Worm (Caenorhabditis elegans) whole organism, mixed stage, embryonic: Measurements from ENCODE around the gene srd-46.

Experiments
- M03D4.4 ChIP-seq: sonication (generic microtip); optimal IDR thresholded peaks from 2 replicates; lab custom pipeline; 2017; ENCODE audit warnings: mild to moderate bottlenecking, missing genetic modification characterization, missing compliant biosample characterization
- bed-3 ChIP-seq: fragments of 200-800 bp; sonication (Bioruptor generic); optimal IDR thresholded peaks from 3 replicates; lab custom pipeline; 2018; ENCODE audit warnings: mild to moderate bottlenecking, missing genetic modification characterization, moderate library complexity, missing compliant biosample characterization
- blmp-1 ChIP-seq: fragments of 150-350 bp; optimal IDR thresholded peaks from 2 replicates; lab custom pipeline; 2014; ENCODE audit warnings: missing biosample characterization, missing genetic modification characterization
- ceh-39 ChIP-seq: fragments of 150-350 bp; optimal IDR thresholded peaks from 2 replicates; lab custom pipeline; 2014; ENCODE audit warnings: missing biosample characterization, missing genetic modification characterization
- ceh-43 ChIP-seq: fragments of 200-800 bp; sonication (Bioruptor generic); optimal IDR thresholded peaks from 2 replicates; lab custom pipeline; 2018; ENCODE audit warnings: mild to moderate bottlenecking, missing genetic modification characterization, moderate library complexity, missing compliant biosample characterization
- ceh-83 ChIP-seq: fragments of 200-800 bp; sonication (Bioruptor generic); optimal IDR thresholded peaks from 2 replicates; lab custom pipeline; 2018; ENCODE audit warnings: mild to moderate bottlenecking, missing genetic modification characterization, missing compliant biosample characterization
- ces-1 ChIP-seq: fragments of 150-350 bp; optimal IDR thresholded peaks from 2 replicates; lab custom pipeline; 2014; ENCODE audit warnings: missing biosample characterization, missing genetic modification reagents, missing genetic modification characterization
- cnd-1 ChIP-seq: fragments of 200-800 bp; sonication (Bioruptor generic); optimal IDR thresholded peaks from 2 replicates; lab custom pipeline; 2018; ENCODE audit warnings: mild to moderate bottlenecking, missing genetic modification characterization, missing compliant biosample characterization
- drap-1 ChIP-seq: fragments of 200-800 bp; sonication (Bioruptor generic); optimal IDR thresholded peaks from 3 replicates; lab custom pipeline; 2018; ENCODE audit warnings: mild to moderate bottlenecking, missing genetic modification characterization, missing compliant biosample characterization
- ham-2 ChIP-seq: fragments of 200-800 bp; sonication (Bioruptor generic); optimal IDR thresholded peaks from 2 replicates; lab custom pipeline; 2018; ENCODE audit warnings: mild to moderate bottlenecking, missing genetic modification characterization, missing compliant biosample characterization
- hlh-1 ChIP-seq: fragments of 150-350 bp; optimal IDR thresholded peaks from 2 replicates; lab custom pipeline; 2014; ENCODE audit warnings: missing biosample characterization, missing genetic modification reagents, missing genetic modification characterization
- lin-13 ChIP-seq: fragments of 150-350 bp; optimal IDR thresholded peaks from 2 replicates; lab custom pipeline; 2014; ENCODE audit warnings: missing biosample characterization, missing genetic modification characterization
- lin-32 ChIP-seq: fragments of 200-800 bp; sonication (Bioruptor generic); optimal IDR thresholded peaks from 2 replicates; lab custom pipeline; 2018; ENCODE audit warnings: mild to moderate bottlenecking, missing genetic modification characterization, missing compliant biosample characterization
- lsy-2 ChIP-seq: fragments of 150-350 bp; optimal IDR thresholded peaks from 2 replicates; lab custom pipeline; 2014; ENCODE audit warnings: missing biosample characterization, missing genetic modification characterization
- mab-5 ChIP-seq: fragments of 150-350 bp; optimal IDR thresholded peaks from 2 replicates; lab custom pipeline; 2014; ENCODE audit warnings: missing biosample characterization, missing genetic modification characterization
- mep-1 ChIP-seq: fragments of 150-350 bp; optimal IDR thresholded peaks from 2 replicates; lab custom pipeline; 2017; ENCODE audit warnings: missing biosample characterization, missing genetic modification reagents, missing genetic modification characterization, inconsistent platforms
- mls-2 ChIP-seq: sonication (generic microtip); optimal IDR thresholded peaks from 2 replicates; lab custom pipeline; 2016; ENCODE audit warnings: mild to moderate bottlenecking, missing genetic modification characterization, moderate library complexity, missing compliant biosample characterization
- nhr-12 ChIP-seq: fragments of 150-350 bp; optimal IDR thresholded peaks from 2 replicates; lab custom pipeline; 2014; ENCODE audit warnings: missing biosample characterization, missing genetic modification characterization
- nhr-2 ChIP-seq: fragments of 150-350 bp; optimal IDR thresholded peaks from 2 replicates; lab custom pipeline; 2014; ENCODE audit warnings: missing biosample characterization, missing genetic modification characterization
- nhr-237 ChIP-seq: fragments of 150-350 bp; optimal IDR thresholded peaks from 2 replicates; lab custom pipeline; 2014; ENCODE audit warnings: missing biosample characterization, missing genetic modification characterization
- nhr-28 ChIP-seq: fragments of 150-350 bp; optimal IDR thresholded peaks from 2 replicates; lab custom pipeline; 2014; ENCODE audit warnings: missing biosample characterization, missing genetic modification characterization
- nhr-76 ChIP-seq: sonication (generic microtip); optimal IDR thresholded peaks from 2 replicates; lab custom pipeline; 2017; ENCODE audit warnings: missing biosample characterization, missing genetic modification characterization
- pha-4 ChIP-seq: fragments of 150-350 bp; optimal IDR thresholded peaks from 2 replicates; lab custom pipeline; 2018; ENCODE audit warnings: missing biosample characterization, missing genetic modification reagents, missing genetic modification characterization
- sem-2 ChIP-seq: fragments of 200-800 bp; sonication (Bioruptor generic); optimal IDR thresholded peaks from 2 replicates; lab custom pipeline; 2018; ENCODE audit warnings: mild to moderate bottlenecking, missing genetic modification characterization, missing compliant biosample characterization
- snpc-4 ChIP-seq: fragments of 150-350 bp; optimal IDR thresholded peaks from 2 replicates; lab custom pipeline; 2014; ENCODE audit warnings: missing biosample characterization, missing genetic modification characterization
- sptf-1 ChIP-seq: sonication (generic microtip); optimal IDR thresholded peaks from 2 replicates; lab custom pipeline; 2017; ENCODE audit warnings: mild to moderate bottlenecking, missing genetic modification characterization, moderate library complexity, missing compliant biosample characterization
- tbx-8 ChIP-seq: fragments of 200-800 bp; sonication (Bioruptor generic); optimal IDR thresholded peaks from 2 replicates; lab custom pipeline; 2018; ENCODE audit warnings: mild to moderate bottlenecking, missing genetic modification characterization, moderate library complexity, missing compliant biosample characterization
- unc-120 ChIP-seq: sonication (generic microtip); optimal IDR thresholded peaks from 2 replicates; lab custom pipeline; 2017; ENCODE audit warnings: missing genetic modification characterization, missing compliant biosample characterization; ENCODE audit not compliant: poor library complexity, severe bottlenecking
- unc-39 ChIP-seq: fragments of 150-350 bp; optimal IDR thresholded peaks from 2 replicates; lab custom pipeline; 2014; ENCODE audit warnings: missing biosample characterization, missing genetic modification characterization
- zip-8 ChIP-seq: fragments of 150-350 bp; optimal IDR thresholded peaks from 2 replicates; lab custom pipeline; 2014; ENCODE audit warnings: missing biosample characterization, missing genetic modification characterization
- ztf-11 ChIP-seq: fragments of 150-350 bp; optimal IDR thresholded peaks from 2 replicates; lab custom pipeline; 2014; ENCODE audit warnings: missing biosample characterization, missing genetic modification characterization

Gene srd-46

ce11 chrX:12341338-12341737 lies 9.4 kb downstream of the srd-46 start, which contains the start of gene zig-2:
Gene zig-2 (minus strand): TSS chrX:12341438.
- TF ChIP-seq lin-13 (no peak), hlh-1 (tag; lab: Kevin White, UChicago) (no peak), tbx-8 (no peak), lin-32 (GFP tag; lab: Kevin White, UChicago) (no peak), M03D4.4 (no peak)

DNA sequence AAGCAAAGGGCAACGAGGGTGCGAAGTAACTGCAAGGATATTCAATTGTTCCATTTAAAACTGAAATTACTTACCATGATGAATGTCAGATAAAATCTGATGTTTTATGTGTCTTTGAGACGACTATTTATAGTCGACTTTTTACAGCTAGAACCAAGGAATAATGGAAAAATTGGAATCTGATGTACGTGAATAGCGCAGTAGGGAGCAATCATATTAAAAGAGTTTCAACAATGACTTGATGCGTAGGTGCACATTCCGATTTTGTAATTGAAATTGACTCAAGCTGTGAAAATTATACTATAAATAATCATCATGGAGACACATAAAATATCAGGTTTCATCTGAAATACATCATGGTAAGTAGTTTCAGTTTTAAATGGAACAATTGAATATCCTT lies 11.4 kb downstream of the srd-46 start, which contains the start of the genes nspc-9 and nspc-10:
Gene nspc-9 (minus strand): TSS at position 101 of the 400 bp plus-strand sequence.
Gene nspc-10 (plus strand): TSS at position 331 of the 400 bp plus-strand sequence.
- TF ChIP-seq lin-32 (GFP tag; lab: Kevin White, UChicago) (no peak), nhr-2 (tag; lab: Kevin White, UChicago) (no peak), M03D4.4 (no peak), bed-3 (GFP tag; lab: Kevin White, UChicago) (no peak), blmp-1 (tag; lab: Kevin White, UChicago) (no peak), tbx-8 (no peak), sptf-1 (tag; lab: Kevin White, UChicago) (no peak), ham-2 (no peak), ceh-83 (GFP tag; lab: Kevin White, UChicago) (no peak), ceh-43 (no peak), ztf-11 (no peak), hlh-1 (tag; lab: Kevin White, UChicago) (no peak)

- TF ChIP-seq ceh-43: no peak
- no peak for TF ChIP-seq ces-1
- no peak for TF ChIP-seq sptf-1 (tag; lab: Kevin White, UChicago)
- no peak for TF ChIP-seq nhr-237 (tag; lab: Kevin White, UChicago)
- TF ChIP-seq sem-2: no peak
- TF ChIP-seq nhr-2 (tag; lab: Kevin White, UChicago): no peak
- TF ChIP-seq ceh-83 (GFP tag; lab: Kevin White, UChicago): no peak
- no peak for TF ChIP-seq ceh-39 (tag; lab: Kevin White, UChicago)
- TF ChIP-seq nhr-28 (tag; lab: Kevin White, UChicago): no peak
- TF ChIP-seq bed-3 (GFP tag; lab: Kevin White, UChicago): no peak
- no peak for TF ChIP-seq nhr-12 (tag; lab: Kevin White, UChicago)
- TF ChIP-seq cnd-1 (tag; lab: Kevin White, UChicago): no peak
- no peak for TF ChIP-seq nhr-76 (tag; lab: Kevin White, UChicago)
- TF ChIP-seq lsy-2 (tag; lab: Kevin White, UChicago): no peak
- no peak for TF ChIP-seq ztf-11
- TF ChIP-seq unc-39 (tag; lab: Kevin White, UChicago): no peak
- TF ChIP-seq mep-1 (tag; lab: Kevin White, UChicago): no peak
Measured at ce11 chrX:12346729-12347128, 14.8 kb downstream of the srd-46 start, which contains the start of gene F42F12.11. Gene F42F12.11 (plus strand): TSS chrX:12347029.

DNA sequence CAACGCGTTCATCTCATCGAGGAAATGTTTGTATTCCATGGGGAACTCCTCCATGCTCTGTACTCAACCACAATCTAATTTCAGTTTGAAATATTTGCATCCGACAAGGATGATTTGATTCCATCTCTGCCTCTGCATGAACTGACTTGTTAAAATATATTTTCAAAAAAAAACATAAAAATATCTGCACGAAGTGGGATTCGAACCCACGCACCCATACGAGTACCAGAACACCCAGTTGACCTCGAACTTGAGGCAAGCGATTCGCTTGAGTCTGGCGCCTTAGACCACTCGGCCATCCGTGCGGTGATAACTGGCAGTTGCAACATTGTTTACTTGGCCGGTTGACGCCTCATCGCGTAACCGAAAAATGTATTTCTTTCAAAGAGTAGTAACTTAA lies 15.9 kb downstream of the srd-46 start:
- TF ChIP-seq sem-2: no peak
- TF ChIP-seq M03D4.4: peak; percentile 39
- peak; percentile 23 for TF ChIP-seq unc-120
- no peak for TF ChIP-seq ceh-39 (tag; lab: Kevin White, UChicago)
- TF ChIP-seq drap-1 (GFP tag; lab: Kevin White, UChicago): peak; percentile 13

- TF ChIP-seq hlh-1 (tag; lab: Kevin White, UChicago): no peak
- TF ChIP-seq nhr-237 (tag; lab: Kevin White, UChicago): no peak
- TF ChIP-seq bed-3 (GFP tag; lab: Kevin White, UChicago): no peak
- no peak for TF ChIP-seq nhr-2 (tag; lab: Kevin White, UChicago)
- TF ChIP-seq mab-5: no peak
- no peak for TF ChIP-seq ham-2
- no peak for TF ChIP-seq mls-2 (tag; lab: Kevin White, UChicago)
- TF ChIP-seq snpc-4 (tag; lab: Kevin White, UChicago): no peak
- no peak for TF ChIP-seq zip-8
Measured at ce11 chrX:12348329-12348728, 16.4 kb downstream of the srd-46 start, which contains the start of gene F42F12.14. Gene F42F12.14 (plus strand): TSS chrX:12348629.

DNA sequence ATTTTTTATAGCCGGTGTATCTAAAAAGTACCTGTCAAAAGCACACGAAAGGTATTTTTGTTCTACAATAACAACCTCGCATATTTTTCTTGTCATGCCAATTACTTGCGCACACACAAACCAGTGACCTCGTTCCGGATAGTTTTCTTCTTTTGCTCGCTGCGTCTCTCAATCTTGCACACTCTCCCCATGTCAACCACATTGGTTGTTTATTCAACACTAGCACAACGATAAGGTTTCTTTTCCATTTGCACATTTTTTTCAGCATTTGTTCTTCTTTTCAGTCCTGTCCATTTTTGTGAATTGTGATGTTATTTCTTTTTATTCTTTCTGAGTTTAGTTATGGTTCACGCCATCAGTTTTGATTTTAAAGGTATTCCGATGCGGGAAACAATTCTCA lies 18.3 kb downstream of the srd-46 start, which contains the start of gene F42F12.3:
Gene F42F12.3 (plus strand): TSS at position 372 of the 400 bp plus-strand sequence.
- TF ChIP-seq nhr-76 (tag; lab: Kevin White, UChicago): no peak
- peak; percentile 3 for TF ChIP-seq pha-4 (tag; lab: Kevin White, UChicago)
